Worm (Caenorhabditis elegans): ENCODE results near the gene exc-15.

Gene exc-15

ce11 chrV:4523312-4523711, 40.1 kb downstream of the exc-15 start:
- TF ChIP-seq syd-9 (tag; optimal IDR thresholded peaks at IDR 0.05) (no peak), fkh-10 (GFP tag; optimal IDR thresholded peaks at IDR 0.05) (no peak), fax-1 (tag; optimal IDR thresholded peaks at IDR 0.05) (no peak), F13H6.1 (tag; optimal IDR thresholded peaks at IDR 0.05) (no peak), mec-3 (tag; optimal IDR thresholded peaks at IDR 0.05; ENCODE audit: borderline replicate concordance) (no peak), pat-9 (tag; optimal IDR thresholded peaks at IDR 0.05) (no peak), eyg-1 (tag; optimal IDR thresholded peaks at IDR 0.05) (no peak), K09A11.1 (tag; optimal IDR thresholded peaks at IDR 0.05; ENCODE audit: insufficient read depth) (no peak), pax-1 (tag; optimal IDR thresholded peaks at IDR 0.05) (no peak), dve-1 (tag; optimal IDR thresholded peaks at IDR 0.05) (no peak), ttx-3 (tag; optimal IDR thresholded peaks at IDR 0.05) (no peak), ceh-31 (tag; optimal IDR thresholded peaks at IDR 0.05) (no peak), ceh-19 (GFP tag; optimal IDR thresholded peaks at IDR 0.05) (no peak), ceh-6 (GFP tag; optimal IDR thresholded peaks at IDR 0.05) (no peak)

DNA sequence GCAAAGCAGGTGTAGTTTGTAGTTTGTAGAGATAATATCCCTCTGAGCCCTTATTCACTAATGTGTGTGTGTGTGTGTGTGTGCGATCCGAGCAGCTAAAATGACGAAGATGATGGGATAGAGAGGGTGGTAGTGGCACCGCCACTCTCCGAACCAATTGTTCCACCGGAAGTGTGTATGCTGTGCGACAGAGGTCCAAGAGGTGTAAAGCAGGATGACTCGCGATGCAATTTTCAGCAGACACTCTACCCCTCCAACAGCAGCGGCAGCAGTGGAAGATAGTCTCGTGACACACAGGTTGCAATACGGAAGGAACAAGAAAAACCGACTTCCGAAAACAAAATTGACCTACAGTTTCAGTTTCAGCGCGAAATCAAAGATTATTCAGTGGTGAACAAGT, 40.6 kb downstream of the exc-15 start:
- TF ChIP-seq rnt-1 (tag; optimal IDR thresholded peaks at IDR 0.05), result peak; percentile 10
- no peak for TF ChIP-seq sox-4 (tag; optimal IDR thresholded peaks at IDR 0.05)
- TF ChIP-seq hlh-30 (tag; optimal IDR thresholded peaks at IDR 0.05; ENCODE audit: insufficient read depth), result peak; percentile 48
- TF ChIP-seq odd-2 (tag; optimal IDR thresholded peaks at IDR 0.05), result no peak
- TF ChIP-seq unc-55 (GFP tag; optimal IDR thresholded peaks at IDR 0.05), result peak; percentile 74
- TF ChIP-seq ceh-18 (tag; optimal IDR thresholded peaks at IDR 0.05), result peak; percentile 50
- TF ChIP-seq ama-1 (optimal IDR thresholded peaks at IDR 0.05), result no peak
- TF ChIP-seq nhr-11 (tag; optimal IDR thresholded peaks at IDR 0.05), result no peak
- no peak for TF ChIP-seq lim-6 (tag; optimal IDR thresholded peaks at IDR 0.05)

DNA sequence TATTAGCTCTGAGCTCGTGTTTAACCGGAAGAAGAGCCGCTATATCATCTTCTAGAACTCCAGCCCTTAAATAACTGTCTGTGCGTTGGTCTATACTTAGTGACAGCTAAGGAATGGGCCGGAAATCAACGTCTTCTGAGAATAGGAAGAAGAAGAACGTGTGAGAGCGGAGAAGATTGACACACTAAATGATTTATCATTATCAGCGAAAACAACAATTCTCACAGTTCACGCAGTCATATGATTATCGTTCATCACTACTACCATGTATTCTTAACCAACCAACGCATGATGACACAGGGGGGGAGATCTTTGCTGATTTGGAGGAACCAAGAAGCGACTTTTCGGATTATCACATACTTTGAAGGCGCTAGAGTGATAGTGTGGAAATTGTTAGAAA, 41.1 kb downstream of the exc-15 start:
- no peak for TF ChIP-seq K09A11.1 (tag; optimal IDR thresholded peaks at IDR 0.05; ENCODE audit: insufficient read depth)
- TF ChIP-seq ceh-30 (tag; optimal IDR thresholded peaks at IDR 0.05), result no peak
- TF ChIP-seq tbx-7 (tag; optimal IDR thresholded peaks at IDR 0.05), result no peak
- TF ChIP-seq pha-2 (tag; optimal IDR thresholded peaks at IDR 0.05), result no peak
- TF ChIP-seq unc-55 (GFP tag; optimal IDR thresholded peaks at IDR 0.05), result no peak
- TF ChIP-seq ceh-9 (tag; optimal IDR thresholded peaks at IDR 0.05), result no peak
- no peak for TF ChIP-seq fkh-6 (tag; optimal IDR thresholded peaks at IDR 0.05)
- no peak for TF ChIP-seq lin-11 (tag; optimal IDR thresholded peaks at IDR 0.05)
- TF ChIP-seq ceh-31 (tag; optimal IDR thresholded peaks at IDR 0.05), result no peak
- no peak for TF ChIP-seq zip-5 (tag; optimal IDR thresholded peaks at IDR 0.05)
- no peak for TF ChIP-seq tbx-2 (tag; optimal IDR thresholded peaks at IDR 0.05)
- no peak for TF ChIP-seq fkh-10 (GFP tag; optimal IDR thresholded peaks at IDR 0.05)
- TF ChIP-seq elt-4 (tag; optimal IDR thresholded peaks at IDR 0.05), result no peak
- TF ChIP-seq pax-1 (tag; optimal IDR thresholded peaks at IDR 0.05), result no peak
- TF ChIP-seq unc-3 (GFP tag; conservative IDR thresholded peaks at IDR 0.05), result no peak
- TF ChIP-seq unc-3 (tag; optimal IDR thresholded peaks at IDR 0.05), result no peak
- TF ChIP-seq sox-2 (GFP tag; IDR thresholded peaks at IDR 0.05), result no peak
- TF ChIP-seq ceh-18 (tag; optimal IDR thresholded peaks at IDR 0.05), result no peak
- TF ChIP-seq unc-42 (tag; optimal IDR thresholded peaks at IDR 0.05), result no peak
- no peak for TF ChIP-seq hlh-6 (tag; optimal IDR thresholded peaks at IDR 0.05)
- no peak for TF ChIP-seq pat-9 (tag; optimal IDR thresholded peaks at IDR 0.05)

ce11 chrV:4525106-4525505, 41.8 kb downstream of the exc-15 start:
- TF ChIP-seq elt-2 (tag; optimal IDR thresholded peaks at IDR 0.05) (no peak), ceh-31 (tag; optimal IDR thresholded peaks at IDR 0.05) (no peak), tbx-2 (tag; optimal IDR thresholded peaks at IDR 0.05) (no peak), ttx-3 (tag; optimal IDR thresholded peaks at IDR 0.05) (no peak), ets-4 (tag; optimal IDR thresholded peaks at IDR 0.05) (no peak), unc-86 (tag; optimal IDR thresholded peaks at IDR 0.05) (no peak), tbx-7 (tag; optimal IDR thresholded peaks at IDR 0.05) (no peak), ceh-2 (tag; optimal IDR thresholded peaks at IDR 0.05) (no peak)
